Worm (Caenorhabditis elegans) whole organism, L4 larva: ENCODE results near the gene Y50D4B.4.

Experiments
- T20F7.1 ChIP-seq: fragments of 200-800 bp; sonication (Bioruptor generic); optimal IDR thresholded peaks from 2 replicates; lab custom pipeline; 2018; ENCODE audit warnings: mild to moderate bottlenecking, missing genetic modification characterization, missing compliant biosample characterization
- ZK546.5 ChIP-seq, 2 experiments: sonication (generic microtip); optimal IDR thresholded peaks; 2 replicates each; lab custom pipeline; 2017; ENCODE audit warnings: missing biosample characterization in 2 of 2, missing genetic modification characterization in 2 of 2
- ceh-28 ChIP-seq: fragments of 150-350 bp; optimal IDR thresholded peaks from 2 replicates; lab custom pipeline; 2014; ENCODE audit warnings: missing biosample characterization, missing genetic modification reagents, missing genetic modification characterization
- daf-12 ChIP-seq: fragments of 150-350 bp; optimal IDR thresholded peaks from 2 replicates; lab custom pipeline; 2014; ENCODE audit warnings: missing biosample characterization, missing genetic modification reagents, missing genetic modification characterization
- dmd-9 ChIP-seq: fragments of 200-800 bp; sonication (Bioruptor generic); IDR thresholded peaks from 2 replicates; pipeline ENCODE4 v1.3.6; 2022; ENCODE audit warnings: missing genetic modification reagents, missing genetic modification characterization, missing compliant biosample characterization
- hlh-11 ChIP-seq: fragments of 200-800 bp; sonication (Bioruptor generic); optimal IDR thresholded peaks from 2 replicates; lab custom pipeline; 2018; ENCODE audit warnings: mild to moderate bottlenecking, missing genetic modification characterization, missing compliant biosample characterization
- lin-29 ChIP-seq: fragments of 200-800 bp; sonication (Bioruptor generic); IDR thresholded peaks from 2 replicates; pipeline ENCODE4 v1.3.6; 2022; ENCODE audit warnings: missing genetic modification reagents, missing genetic modification characterization, missing compliant biosample characterization
- nhr-237 ChIP-seq: sonication (generic microtip); optimal IDR thresholded peaks from 2 replicates; lab custom pipeline; 2017; ENCODE audit warnings: missing biosample characterization, missing genetic modification characterization
- nhr-6 ChIP-seq: fragments of 150-350 bp; optimal IDR thresholded peaks from 2 replicates; lab custom pipeline; 2014; ENCODE audit warnings: missing biosample characterization, missing genetic modification characterization
- nhr-76 ChIP-seq: fragments of 150-350 bp; optimal IDR thresholded peaks from 2 replicates; lab custom pipeline; 2014; ENCODE audit warnings: missing biosample characterization, missing genetic modification characterization
- tra-1 ChIP-seq: fragments of 200-800 bp; sonication (Bioruptor generic); IDR thresholded peaks from 2 replicates; pipeline ENCODE4 v1.3.6; 2022; ENCODE audit warnings: missing genetic modification reagents, missing genetic modification characterization, missing compliant biosample characterization

ce11 chrV:1084016-1084415 lies 8.4 kb upstream of the Y50D4B.4 start, which contains the start of gene Y50D4B.6:
- no peak for TF ChIP-seq nhr-237 (tag; lab: Kevin White, UChicago)
- TF ChIP-seq T20F7.1 = no peak
- TF ChIP-seq daf-12 (tag; lab: Kevin White, UChicago) = no peak
- no peak for TF ChIP-seq nhr-6 (tag; lab: Kevin White, UChicago)
- TF ChIP-seq ZK546.5 (tag; optimal IDR thresholded peaks at IDR 0.05; lab: Kevin White, UChicago) = no peak
- no peak for TF ChIP-seq ceh-28 (tag; lab: Kevin White, UChicago)
- no peak for TF ChIP-seq nhr-76 (tag; lab: Kevin White, UChicago)
- no peak for TF ChIP-seq dmd-9
- TF ChIP-seq tra-1 (GFP tag; lab: Robert Waterston, UW) = no peak
- TF ChIP-seq lin-29 (GFP tag; lab: Robert Waterston, UW) = no peak
- no peak for TF ChIP-seq hlh-11
